Worm (Caenorhabditis elegans) whole organism, L3 larva: Measurements from ENCODE around the gene clec-168.
A peak's percentile ranks its signal among the peaks of the same experiment; 100 is the strongest.

Experiments used
- R02D3.7 ChIP-seq: fragments of 150-350 bp; optimal IDR thresholded peaks from 2 replicates; lab custom pipeline; 2014; ENCODE audit warnings: missing biosample characterization, missing genetic modification characterization
- aly-2 ChIP-seq: fragments of 150-350 bp; optimal IDR thresholded peaks from 2 replicates; lab custom pipeline; 2014; ENCODE audit warnings: missing biosample characterization, missing genetic modification characterization
- ceh-16 ChIP-seq: sonication (generic microtip); optimal IDR thresholded peaks from 2 replicates; lab custom pipeline; 2017; ENCODE audit warnings: missing biosample characterization, missing genetic modification characterization
- ceh-82 ChIP-seq: fragments of 150-350 bp; optimal IDR thresholded peaks from 2 replicates; lab custom pipeline; 2014; ENCODE audit warnings: missing biosample characterization, missing genetic modification characterization
- ceh-9 ChIP-seq: sonication (generic microtip); optimal IDR thresholded peaks from 2 replicates; lab custom pipeline; 2018; ENCODE audit warnings: missing biosample characterization, missing genetic modification characterization
- daf-12 ChIP-seq: fragments of 150-350 bp; optimal IDR thresholded peaks from 2 replicates; lab custom pipeline; 2014; ENCODE audit warnings: missing biosample characterization, missing genetic modification reagents, missing genetic modification characterization
- egl-27 ChIP-seq: sonication (generic microtip); optimal IDR thresholded peaks from 4 replicates; lab custom pipeline; 2017; ENCODE audit warnings: missing biosample characterization, missing genetic modification reagents, missing genetic modification characterization
- egl-5 ChIP-seq: fragments of 150-350 bp; optimal IDR thresholded peaks from 2 replicates; lab custom pipeline; 2017; ENCODE audit warnings: missing biosample characterization, missing genetic modification reagents, missing genetic modification characterization, inconsistent platforms
- elt-3 ChIP-seq, 3 experiments: fragments of 150-350 bp in 1 of 3; sonication (generic microtip) in 2 of 3; optimal IDR thresholded peaks; 2 replicates in 2 of 3; 4 replicates in 1 of 3; lab custom pipeline; 2014 to 2017; ENCODE audit warnings: missing biosample characterization in 3 of 3, missing genetic modification characterization in 3 of 3
- eor-1 ChIP-seq, 2 experiments: fragments of 150-350 bp; optimal IDR thresholded peaks; 2 replicates each; lab custom pipeline; 2014 to 2018; ENCODE audit warnings: missing biosample characterization in 2 of 2, missing genetic modification characterization in 2 of 2
- fkh-10 ChIP-seq: sonication (generic microtip); optimal IDR thresholded peaks from 2 replicates; lab custom pipeline; 2017; ENCODE audit warnings: missing biosample characterization, missing genetic modification reagents, missing genetic modification characterization
- fkh-2 ChIP-seq: fragments of 150-350 bp; optimal IDR thresholded peaks from 2 replicates; lab custom pipeline; 2014; ENCODE audit warnings: missing biosample characterization, missing genetic modification reagents, missing genetic modification characterization
- fos-1 ChIP-seq: fragments of 150-350 bp; optimal IDR thresholded peaks from 2 replicates; lab custom pipeline; 2014; ENCODE audit warnings: missing biosample characterization, missing genetic modification characterization
- hmg-11 ChIP-seq: sonication (generic microtip); optimal IDR thresholded peaks from 2 replicates; lab custom pipeline; 2016; ENCODE audit warnings: missing genetic modification characterization, missing compliant biosample characterization
- lin-39 ChIP-seq: fragments of 150-350 bp; optimal IDR thresholded peaks from 2 replicates; lab custom pipeline; 2018; ENCODE audit warnings: missing biosample characterization, missing genetic modification reagents, missing genetic modification characterization
- lsy-12 ChIP-seq: sonication (generic microtip); optimal IDR thresholded peaks from 2 replicates; lab custom pipeline; 2016; ENCODE audit warnings: mild to moderate bottlenecking, missing genetic modification characterization, missing compliant biosample characterization
- mdl-1 ChIP-seq: fragments of 150-350 bp; optimal IDR thresholded peaks from 2 replicates; lab custom pipeline; 2014; ENCODE audit warnings: missing biosample characterization, missing genetic modification characterization
- mml-1 ChIP-seq: fragments of 150-350 bp; sonication (generic microtip); optimal IDR thresholded peaks from 3 replicates; lab custom pipeline; 2014; ENCODE audit warnings: missing biosample characterization, missing genetic modification characterization
- nfya-1 ChIP-seq: sonication (generic microtip); optimal IDR thresholded peaks from 2 replicates; lab custom pipeline; 2017; ENCODE audit warnings: missing genetic modification characterization, mild to moderate bottlenecking, missing compliant biosample characterization, antibody characterized with exemption, moderate library complexity; ENCODE audit not compliant: insufficient read depth
- nhr-11 ChIP-seq: fragments of 150-350 bp; optimal IDR thresholded peaks from 2 replicates; lab custom pipeline; 2014; ENCODE audit warnings: missing biosample characterization, missing genetic modification characterization
- nhr-23 ChIP-seq: fragments of 150-350 bp; optimal IDR thresholded peaks from 2 replicates; lab custom pipeline; 2014; ENCODE audit warnings: missing biosample characterization, missing genetic modification reagents, missing genetic modification characterization
- nhr-237 ChIP-seq: fragments of 150-350 bp; optimal IDR thresholded peaks from 2 replicates; lab custom pipeline; 2014; ENCODE audit warnings: missing biosample characterization, missing genetic modification characterization
- nhr-25 ChIP-seq: sonication (generic microtip); optimal IDR thresholded peaks from 2 replicates; lab custom pipeline; 2017; ENCODE audit warnings: missing biosample characterization, missing genetic modification characterization
- nhr-43 ChIP-seq: sonication (generic microtip); optimal IDR thresholded peaks from 2 replicates; lab custom pipeline; 2016; ENCODE audit warnings: mild to moderate bottlenecking, missing genetic modification characterization, missing compliant biosample characterization; ENCODE audit not compliant: poor library complexity, severe bottlenecking
- nhr-67 ChIP-seq: fragments of 150-350 bp; optimal IDR thresholded peaks from 2 replicates; lab custom pipeline; 2014; ENCODE audit warnings: missing biosample characterization, missing genetic modification characterization
- nhr-76 ChIP-seq: fragments of 150-350 bp; sonication (generic microtip); optimal IDR thresholded peaks from 5 replicates; lab custom pipeline; 2014; ENCODE audit warnings: missing biosample characterization, missing genetic modification characterization
- nhr-77 ChIP-seq: fragments of 150-350 bp; optimal IDR thresholded peaks from 2 replicates; lab custom pipeline; 2014; ENCODE audit warnings: missing biosample characterization, missing genetic modification characterization
- pqm-1 ChIP-seq: fragments of 150-350 bp; optimal IDR thresholded peaks from 2 replicates; lab custom pipeline; 2017; ENCODE audit warnings: missing biosample characterization, missing genetic modification characterization, inconsistent platforms
- sea-2 ChIP-seq: fragments of 150-350 bp; sonication (generic microtip); optimal IDR thresholded peaks from 4 replicates; lab custom pipeline; 2014; ENCODE audit warnings: missing biosample characterization, missing genetic modification reagents, missing genetic modification characterization
- skn-1 ChIP-seq: fragments of 150-350 bp; optimal IDR thresholded peaks from 2 replicates; lab custom pipeline; 2014; ENCODE audit warnings: missing biosample characterization, missing genetic modification characterization
- snpc-4 ChIP-seq: fragments of 150-350 bp; optimal IDR thresholded peaks from 2 replicates; lab custom pipeline; 2014; ENCODE audit warnings: missing biosample characterization, missing genetic modification characterization
- unc-39 ChIP-seq: sonication (generic microtip); optimal IDR thresholded peaks from 4 replicates; lab custom pipeline; 2017; ENCODE audit warnings: missing biosample characterization, missing genetic modification characterization
- unc-62 ChIP-seq: fragments of 150-350 bp; sonication (generic microtip); optimal IDR thresholded peaks from 4 replicates; lab custom pipeline; 2014; ENCODE audit warnings: missing biosample characterization, missing genetic modification reagents, missing genetic modification characterization
- zag-1 ChIP-seq: fragments of 150-350 bp; optimal IDR thresholded peaks from 2 replicates; lab custom pipeline; 2014; ENCODE audit warnings: missing biosample characterization, missing genetic modification characterization
- ztf-4 ChIP-seq: fragments of 150-350 bp; optimal IDR thresholded peaks from 2 replicates; lab custom pipeline; 2014; ENCODE audit warnings: missing biosample characterization, missing genetic modification characterization

The clec-168 gene

DNA sequence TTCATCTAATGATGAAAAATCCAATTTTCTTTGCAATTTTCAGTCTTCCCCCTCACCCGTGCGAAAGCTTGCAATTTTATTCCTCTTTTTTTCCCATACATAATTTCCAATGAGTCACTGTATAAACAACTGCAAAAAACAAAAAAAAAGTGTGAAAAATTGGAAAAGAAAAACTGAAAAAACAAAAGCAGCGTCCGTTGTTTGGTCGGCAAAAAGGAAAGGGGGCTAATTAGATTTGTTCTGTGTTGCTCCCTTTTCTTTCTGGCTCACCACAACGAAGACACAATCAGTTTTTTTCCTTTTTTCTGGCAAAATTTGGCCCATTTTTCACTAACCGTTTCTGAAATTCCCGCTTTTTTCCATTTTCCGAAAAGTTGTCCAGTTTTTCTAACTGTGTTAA, 44.4 kb upstream of the clec-168 start:
- TF ChIP-seq nhr-77 = no peak
- no peak for TF ChIP-seq unc-62 (GFP tag; lab: Kevin White, UChicago)
- no peak for TF ChIP-seq nhr-43 (tag; lab: Kevin White, UChicago)
- no peak for TF ChIP-seq mml-1

DNA sequence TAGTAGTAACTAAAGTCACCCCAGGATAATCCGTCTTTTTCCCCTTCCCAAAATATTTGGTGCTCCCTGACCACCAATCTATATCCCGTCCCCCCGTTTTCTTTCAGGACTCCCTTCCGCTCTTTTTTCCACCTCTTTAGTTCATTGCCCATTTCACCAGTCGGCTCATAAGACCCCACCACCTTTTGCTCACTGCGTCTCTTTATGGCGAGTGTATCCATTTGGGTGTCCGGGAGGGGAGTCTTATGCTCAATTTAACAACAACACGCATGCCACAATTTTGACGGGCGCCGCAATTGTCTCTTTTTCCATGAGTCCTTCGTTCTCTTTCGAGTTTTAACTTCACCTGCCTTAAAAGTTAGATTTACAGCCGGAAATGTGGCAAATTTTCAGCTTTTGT, 43.6 kb upstream of the clec-168 start:
- TF ChIP-seq egl-27 (no peak), nhr-43 (tag; lab: Kevin White, UChicago) (no peak), nhr-23 (tag; lab: Kevin White, UChicago) (no peak), sea-2 (GFP tag; lab: Kevin White, UChicago) (no peak), nhr-25 (tag; lab: Kevin White, UChicago) (no peak), nhr-67 (no peak), egl-5 (no peak), daf-12 (tag; lab: Kevin White, UChicago) (no peak), nhr-77 (no peak), ceh-9 (tag; lab: Kevin White, UChicago) (no peak), zag-1 (tag; lab: Kevin White, UChicago) (no peak), mdl-1 (tag; lab: Kevin White, UChicago) (no peak), snpc-4 (tag; lab: Kevin White, UChicago) (peak; percentile 43), nhr-11 (tag; lab: Kevin White, UChicago) (no peak), nfya-1 (tag; lab: Kevin White, UChicago) (peak; percentile 38), aly-2 (tag; lab: Kevin White, UChicago) (no peak), R02D3.7 (tag; lab: Kevin White, UChicago) (no peak), lin-39 (peak; percentile 49), pqm-1 (tag; lab: Kevin White, UChicago) (no peak), skn-1 (tag; lab: Kevin White, UChicago) (no peak)

DNA sequence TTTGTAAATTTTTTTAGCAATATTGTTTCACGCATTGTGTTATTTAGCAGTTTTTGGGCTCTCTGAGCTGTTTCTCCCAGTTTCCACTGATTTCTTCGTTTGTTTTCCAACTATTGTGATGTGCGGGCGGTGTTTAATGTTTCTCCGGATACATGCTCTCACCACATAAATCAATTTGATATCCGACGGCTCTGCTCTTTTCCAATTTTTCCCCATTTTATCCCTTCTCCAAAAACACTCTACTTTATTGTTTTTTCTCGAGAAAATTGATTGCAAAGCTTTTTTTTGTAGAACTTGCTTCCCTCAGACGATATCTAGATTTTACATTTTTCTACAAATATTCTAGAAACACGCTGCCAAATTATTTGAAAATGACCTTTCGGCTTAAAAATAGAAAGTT, 41.2 kb upstream of the clec-168 start:
- TF ChIP-seq fkh-10 (no peak), snpc-4 (tag; lab: Kevin White, UChicago) (no peak), nhr-23 (tag; lab: Kevin White, UChicago) (no peak), lin-39 (no peak), nhr-237 (tag; lab: Kevin White, UChicago) (no peak), nfya-1 (tag; lab: Kevin White, UChicago) (no peak)

DNA sequence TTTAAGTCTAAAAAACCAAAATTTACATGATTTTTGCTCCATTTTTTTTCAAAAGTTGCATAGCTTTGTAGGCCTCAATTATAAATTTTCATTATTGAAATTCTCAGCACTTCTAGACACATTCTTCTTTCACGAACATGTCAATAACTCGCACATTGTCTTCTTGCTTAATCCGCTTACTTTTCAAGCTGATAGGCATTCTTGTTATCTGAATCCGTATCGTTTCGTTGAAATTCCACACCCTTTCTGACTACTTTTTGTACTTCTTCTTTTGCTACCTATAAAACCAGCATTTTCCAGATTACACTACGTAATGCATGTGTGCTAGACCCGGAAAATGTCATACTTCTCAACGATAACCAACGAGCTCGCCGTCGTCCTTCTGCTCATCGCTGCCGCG, 40.5 kb upstream of the clec-168 start, which contains the start of gene W09G12.9:
Gene W09G12.9, plus strand, starts transcription at position 301 of the 400 bp plus-strand sequence.
- no peak for TF ChIP-seq nhr-43 (tag; lab: Kevin White, UChicago)
- no peak for TF ChIP-seq ztf-4 (tag; lab: Kevin White, UChicago)
- TF ChIP-seq hmg-11 (tag; lab: Kevin White, UChicago) = no peak
- no peak for TF ChIP-seq pqm-1 (tag; lab: Kevin White, UChicago)
- no peak for TF ChIP-seq nhr-76 (tag; lab: Kevin White, UChicago)
- no peak for TF ChIP-seq mdl-1 (tag; lab: Kevin White, UChicago)
- TF ChIP-seq nfya-1 (tag; lab: Kevin White, UChicago) = no peak
- TF ChIP-seq ceh-16 (tag; lab: Kevin White, UChicago) = no peak
- TF ChIP-seq fos-1 = no peak
- TF ChIP-seq elt-3 (tag; optimal IDR thresholded peaks at IDR 0.05; lab: Kevin White, UChicago) = no peak
- TF ChIP-seq aly-2 (tag; lab: Kevin White, UChicago) = no peak
- no peak for TF ChIP-seq eor-1 (tag; optimal IDR thresholded peaks at IDR 0.05; lab: Kevin White, UChicago)
- no peak for TF ChIP-seq unc-39 (tag; lab: Kevin White, UChicago)
- TF ChIP-seq lsy-12 (tag; lab: Kevin White, UChicago) = no peak
- no peak for TF ChIP-seq fkh-2
- no peak for TF ChIP-seq snpc-4 (tag; lab: Kevin White, UChicago)
- TF ChIP-seq, all 47 proteins: peak for 0

DNA sequence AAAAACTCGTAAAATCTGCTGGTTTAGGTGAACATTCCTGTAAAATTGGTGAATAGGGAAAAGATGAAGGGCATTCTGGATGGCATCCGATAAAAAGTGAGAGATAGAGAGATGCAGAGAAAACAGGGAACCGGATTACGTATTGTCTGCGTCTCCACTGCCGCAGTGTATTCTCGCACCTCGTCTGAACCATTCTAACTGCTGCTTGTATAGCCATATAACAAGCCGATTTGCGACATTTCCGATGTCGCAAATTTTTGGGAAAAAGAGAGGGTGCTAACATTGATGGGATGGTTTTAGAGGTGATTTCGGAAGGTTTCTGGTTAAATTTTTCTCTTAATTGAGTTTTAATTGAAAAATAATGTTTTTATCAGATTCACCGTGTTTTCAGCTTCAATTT, 35.6 kb upstream of the clec-168 start, which contains the start of gene W09G12.10:
Gene W09G12.10, minus strand, starts transcription at position 121 of the 400 bp plus-strand sequence.
- TF ChIP-seq daf-12 (tag; lab: Kevin White, UChicago) = no peak
- no peak for TF ChIP-seq nhr-77
- no peak for TF ChIP-seq ceh-82 (tag; lab: Kevin White, UChicago)
- no peak for TF ChIP-seq nhr-23 (tag; lab: Kevin White, UChicago)
- TF ChIP-seq unc-39 (tag; lab: Kevin White, UChicago) = no peak
- no peak for TF ChIP-seq aly-2 (tag; lab: Kevin White, UChicago)
- TF ChIP-seq egl-5 = peak; percentile 50
- TF ChIP-seq zag-1 (tag; lab: Kevin White, UChicago) = no peak
- peak; percentile 4 for TF ChIP-seq nfya-1 (tag; lab: Kevin White, UChicago)
- no peak for TF ChIP-seq mml-1
- no peak for TF ChIP-seq egl-27
- TF ChIP-seq sea-2 (GFP tag; lab: Kevin White, UChicago) = no peak
- TF ChIP-seq nhr-25 (tag; lab: Kevin White, UChicago) = peak; percentile 58
- no peak for TF ChIP-seq ztf-4 (tag; lab: Kevin White, UChicago)
